Worm (Caenorhabditis elegans): Measurements from ENCODE around the gene T19D7.5.

Gene T19D7.5

ce11 chrX:666125-666524 is at the start of gene T19D7.5:
TSS of gene T19D7.5 (minus strand) at chrX:666225.
- TF ChIP-seq W03F9.2 (tag; optimal IDR thresholded peaks at IDR 0.05): no peak
- TF ChIP-seq him-1 (tag; optimal IDR thresholded peaks at IDR 0.05): no peak
- TF ChIP-seq dao-5 (tag; optimal IDR thresholded peaks at IDR 0.05): no peak

DNA sequence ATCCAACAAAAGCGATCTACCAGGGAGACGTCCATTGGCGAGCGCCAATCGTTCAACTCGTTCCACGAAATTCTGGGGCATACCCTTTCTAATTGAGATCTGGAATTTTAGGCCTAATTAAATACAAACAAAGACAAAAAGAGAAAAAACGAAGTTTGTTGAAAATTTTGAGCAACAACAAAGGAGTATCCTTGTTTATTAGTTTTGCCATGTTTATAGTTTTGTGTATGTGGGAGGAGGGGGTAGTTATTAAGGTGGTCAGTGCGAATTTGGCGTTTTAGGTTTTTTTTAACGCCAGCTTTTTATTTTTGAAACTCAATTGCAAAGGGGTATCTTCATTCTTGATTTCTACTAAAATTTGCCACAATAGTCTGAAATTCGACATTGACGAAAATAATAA is 48.4 kb upstream of the T19D7.5 start, which contains the start of gene irk-2:
irk-2 (minus strand) TSS at position 101 of the 400 bp plus-strand sequence.
- TF ChIP-seq dao-5 (tag; optimal IDR thresholded peaks at IDR 0.05): no peak
- no peak for TF ChIP-seq W03F9.2 (tag; optimal IDR thresholded peaks at IDR 0.05)
- TF ChIP-seq him-1 (tag; optimal IDR thresholded peaks at IDR 0.05): no peak

DNA sequence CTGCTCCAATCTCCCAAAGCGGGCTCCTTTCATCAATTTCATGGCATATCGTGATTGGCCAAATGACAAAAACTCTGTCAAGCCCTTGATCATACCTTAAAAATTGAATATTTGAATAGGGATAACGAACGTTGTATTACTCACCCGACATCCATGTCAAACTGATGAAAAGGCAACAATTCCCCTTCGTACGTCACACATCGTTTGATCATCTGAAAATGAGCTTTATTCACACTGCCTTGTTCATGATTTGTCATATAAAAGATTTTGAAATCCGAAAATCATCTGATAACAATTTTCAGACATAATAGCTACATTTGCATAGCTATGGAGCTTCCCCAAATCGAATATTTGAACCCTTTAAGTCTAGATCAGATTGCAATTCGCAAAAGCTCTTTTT is 40.5 kb upstream of the T19D7.5 start, which contains the start of gene M02A10.1:
M02A10.1 (plus strand) TSS at position 301 of the 400 bp plus-strand sequence.
- TF ChIP-seq him-1 (tag; optimal IDR thresholded peaks at IDR 0.05) (no peak), W03F9.2 (tag; optimal IDR thresholded peaks at IDR 0.05) (no peak), dao-5 (tag; optimal IDR thresholded peaks at IDR 0.05) (no peak)

ce11 chrX:696253-696652 is 30.2 kb upstream of the T19D7.5 start:
- TF ChIP-seq him-1 (tag; optimal IDR thresholded peaks at IDR 0.05) (no peak), W03F9.2 (tag; optimal IDR thresholded peaks at IDR 0.05) (no peak), dao-5 (tag; optimal IDR thresholded peaks at IDR 0.05) (no peak)

ce11 chrX:691613-692012 is 25.6 kb upstream of the T19D7.5 start, which contains the start of gene ncam-1:
TSS of gene ncam-1 (plus strand) at chrX:691913.
- TF ChIP-seq dao-5 (tag; optimal IDR thresholded peaks at IDR 0.05): no peak
- TF ChIP-seq W03F9.2 (tag; optimal IDR thresholded peaks at IDR 0.05): no peak
- no peak for TF ChIP-seq him-1 (tag; optimal IDR thresholded peaks at IDR 0.05)

- TF ChIP-seq dao-5 (tag; optimal IDR thresholded peaks at IDR 0.05): no peak
- no peak for TF ChIP-seq him-1 (tag; optimal IDR thresholded peaks at IDR 0.05)
- TF ChIP-seq W03F9.2 (tag; optimal IDR thresholded peaks at IDR 0.05): no peak
Measured at ce11 chrX:688602-689001, 22.6 kb upstream of the T19D7.5 start.

DNA sequence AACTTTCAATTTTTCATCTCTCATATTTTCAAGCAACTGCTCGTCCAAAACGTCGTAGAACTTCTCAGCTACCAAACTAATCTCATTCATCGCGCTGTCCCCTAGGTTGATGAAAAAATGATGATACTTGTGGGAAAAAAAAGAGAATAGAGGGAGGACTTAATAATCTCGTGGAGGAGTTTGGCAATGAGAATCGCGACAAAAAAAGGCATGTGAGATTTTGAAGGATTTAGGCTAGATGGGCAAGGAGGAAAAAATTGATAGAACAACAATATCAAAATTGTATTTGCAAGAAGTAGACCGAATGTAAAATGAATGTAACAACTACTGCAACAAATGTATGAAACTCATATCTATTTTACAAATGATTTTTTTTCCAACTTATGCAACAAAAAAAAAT is 16.7 kb upstream of the T19D7.5 start, which contains the start of gene Y9C12A.1:
Y9C12A.1 (minus strand) TSS at position 101 of the 400 bp plus-strand sequence.
- TF ChIP-seq W03F9.2 (tag; optimal IDR thresholded peaks at IDR 0.05) (no peak), dao-5 (tag; optimal IDR thresholded peaks at IDR 0.05) (no peak), him-1 (tag; optimal IDR thresholded peaks at IDR 0.05) (no peak)

DNA sequence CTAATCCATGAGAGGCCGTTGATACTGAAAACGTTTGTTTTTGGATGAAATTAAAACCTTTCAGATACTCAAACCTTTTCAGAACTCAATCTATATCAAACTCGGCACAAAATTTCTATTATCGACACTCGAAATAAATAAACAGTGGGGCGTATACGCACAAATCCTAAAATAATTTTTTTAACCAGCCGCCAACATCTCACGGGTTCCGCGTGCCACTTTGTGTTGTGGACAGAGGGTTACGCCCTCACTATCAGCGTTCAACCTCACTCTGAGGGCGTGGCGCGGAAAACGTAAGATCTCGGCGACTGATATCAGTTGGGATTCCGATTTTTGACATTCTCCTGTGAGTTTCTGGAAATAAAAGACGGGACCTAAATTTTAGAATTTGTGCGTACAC is 15.4 kb upstream of the T19D7.5 start:
- no peak for TF ChIP-seq W03F9.2 (tag; optimal IDR thresholded peaks at IDR 0.05)
- TF ChIP-seq him-1 (tag; optimal IDR thresholded peaks at IDR 0.05): no peak
- TF ChIP-seq dao-5 (tag; optimal IDR thresholded peaks at IDR 0.05): no peak

- TF ChIP-seq W03F9.2 (tag; optimal IDR thresholded peaks at IDR 0.05) (no peak), him-1 (tag; optimal IDR thresholded peaks at IDR 0.05) (no peak), dao-5 (tag; optimal IDR thresholded peaks at IDR 0.05) (no peak)
Measured at ce11 chrX:680920-681319, 14.9 kb upstream of the T19D7.5 start, which contains the start of gene T19D7.7. TSS of gene T19D7.7 (minus strand) at chrX:681020.

DNA sequence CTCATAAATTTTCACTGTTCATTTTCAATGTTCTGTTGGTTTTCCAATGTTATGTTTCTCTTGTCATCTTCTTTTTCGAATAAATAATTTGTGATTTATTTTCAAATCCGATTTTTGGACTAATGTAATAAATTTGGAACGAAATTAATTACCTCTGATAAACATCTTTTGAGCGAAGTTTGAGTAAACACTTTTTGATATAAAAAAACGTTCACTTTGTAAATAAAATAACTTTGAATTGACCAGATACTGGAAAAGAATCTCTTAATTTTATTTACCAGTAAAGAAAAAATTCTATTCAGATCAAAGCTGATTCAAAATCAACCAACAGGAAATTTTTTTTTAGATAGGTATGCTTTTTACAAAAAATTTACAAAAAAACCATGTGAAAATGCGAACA is 5.8 kb upstream of the T19D7.5 start, which contains the start of gene lgc-32:
lgc-32 (plus strand) TSS at position 301 of the 400 bp plus-strand sequence.
- no peak for TF ChIP-seq W03F9.2 (tag; optimal IDR thresholded peaks at IDR 0.05)
- TF ChIP-seq him-1 (tag; optimal IDR thresholded peaks at IDR 0.05): no peak
- no peak for TF ChIP-seq dao-5 (tag; optimal IDR thresholded peaks at IDR 0.05)

DNA sequence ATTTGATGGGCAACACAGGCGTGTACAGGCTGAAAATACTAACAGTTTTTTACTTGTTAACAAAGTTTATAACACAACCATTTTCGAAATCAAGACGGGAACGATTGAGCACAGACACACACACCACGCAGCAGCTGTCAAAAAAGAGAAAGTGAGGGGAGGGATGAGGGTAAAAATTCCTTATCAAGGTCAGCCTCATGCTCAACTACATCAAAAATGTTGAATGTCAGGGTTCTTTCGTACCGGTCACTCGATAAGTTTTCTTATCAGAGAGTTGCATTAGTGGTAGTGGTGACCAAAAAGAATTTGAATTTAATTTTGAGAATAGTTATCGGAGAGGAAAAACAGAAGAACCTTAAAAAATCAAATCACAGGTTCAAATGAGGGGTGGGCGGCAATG is 4.6 kb upstream of the T19D7.5 start, which contains the start of gene T19D7.6:
T19D7.6 (minus strand) TSS at position 198 of the 400 bp plus-strand sequence.
- TF ChIP-seq dao-5 (tag; optimal IDR thresholded peaks at IDR 0.05): no peak

DNA sequence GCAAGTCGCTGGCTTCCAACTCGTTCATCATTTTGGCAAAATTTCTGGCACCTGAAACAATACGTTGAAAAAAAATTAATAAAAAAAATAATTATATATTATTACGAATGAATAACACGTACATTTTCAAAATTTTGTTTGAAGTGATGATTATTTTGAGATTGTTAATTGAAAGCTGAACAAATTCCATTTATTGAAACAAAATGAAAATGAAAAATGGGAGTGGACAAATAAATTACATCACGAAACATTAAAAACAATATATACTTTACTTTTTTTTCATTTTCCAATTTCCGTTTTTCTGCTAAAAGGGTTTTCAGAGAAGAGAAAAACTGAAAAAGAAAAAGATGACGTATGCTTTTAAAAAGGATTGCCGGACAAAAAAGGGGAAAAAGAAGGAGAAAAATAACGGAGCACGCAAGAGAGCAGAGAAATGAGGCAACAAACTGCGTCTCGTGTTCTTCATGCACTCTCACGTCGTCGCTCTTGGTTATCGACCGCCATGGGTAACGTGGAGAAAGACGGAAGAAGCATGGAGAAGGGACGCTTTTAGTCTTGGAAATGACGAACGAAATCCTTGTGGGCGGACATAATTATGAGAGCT is 4.2 kb downstream of the T19D7.5 start, which contains the start of gene rund-1:
rund-1 (minus strand) TSS at position 51 of the 604 bp plus-strand sequence.
- TF ChIP-seq him-1 (tag; optimal IDR thresholded peaks at IDR 0.05): peak; percentile 54
- TF ChIP-seq W03F9.2 (tag; optimal IDR thresholded peaks at IDR 0.05): no peak

DNA sequence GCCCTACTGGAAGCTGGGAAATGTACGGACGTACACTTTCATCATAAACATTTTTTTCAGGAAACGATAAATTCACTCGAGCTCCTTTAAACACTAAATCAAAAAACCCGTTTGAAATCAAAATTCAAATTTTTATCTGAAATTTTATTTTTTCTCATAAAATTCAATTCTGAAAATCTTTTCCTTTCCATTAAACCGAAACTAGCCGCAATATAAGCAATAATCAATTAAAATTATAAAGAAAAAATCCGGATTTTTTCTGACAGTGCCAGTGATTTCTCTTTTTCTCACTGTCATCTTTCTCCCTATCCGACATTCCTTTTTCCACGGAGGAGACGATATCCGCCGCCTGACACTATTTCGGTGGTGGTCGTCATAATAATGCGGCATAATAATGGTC is 10.1 kb downstream of the T19D7.5 start, which contains the start of gene lpr-7:
lpr-7 (plus strand) TSS at position 301 of the 400 bp plus-strand sequence.
- TF ChIP-seq him-1 (tag; optimal IDR thresholded peaks at IDR 0.05) (no peak), W03F9.2 (tag; optimal IDR thresholded peaks at IDR 0.05) (no peak), dao-5 (tag; optimal IDR thresholded peaks at IDR 0.05) (no peak)

DNA sequence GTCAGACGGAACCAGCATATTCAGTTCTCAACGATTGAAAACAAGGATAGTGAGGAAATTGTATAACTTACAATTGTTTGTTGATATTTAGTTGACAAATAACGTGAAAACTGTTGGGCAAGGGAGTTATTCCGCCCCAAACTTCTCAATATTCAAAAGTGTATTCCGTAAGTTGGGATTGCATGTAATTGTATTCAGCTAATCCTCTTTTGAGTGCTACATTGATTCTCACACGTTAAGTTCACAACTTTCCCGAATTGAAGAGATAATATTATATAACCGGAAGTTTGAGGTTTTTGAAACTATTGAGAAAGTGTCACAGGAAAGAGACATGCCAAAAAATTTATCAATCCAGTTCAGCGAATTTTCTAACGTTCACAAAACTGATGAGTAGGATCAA is 11.2 kb downstream of the T19D7.5 start, which contains the start of gene ifc-2:
ifc-2 (minus strand) TSS at position 101 of the 400 bp plus-strand sequence.
- TF ChIP-seq W03F9.2 (tag; optimal IDR thresholded peaks at IDR 0.05): no peak
- no peak for TF ChIP-seq dao-5 (tag; optimal IDR thresholded peaks at IDR 0.05)
- no peak for TF ChIP-seq him-1 (tag; optimal IDR thresholded peaks at IDR 0.05)

Data from whole organism, L4/young adult.